Worm (Caenorhabditis elegans): Measurements from ENCODE around the gene srlf-35.

- TF ChIP-seq nhr-90 (tag; optimal IDR thresholded peaks at IDR 0.05; ENCODE audit: poor library complexity) (no peak), blmp-1 (tag; optimal IDR thresholded peaks at IDR 0.05) (no peak), tlp-1 (tag; optimal IDR thresholded peaks at IDR 0.05) (no peak), mep-1 (tag; optimal IDR thresholded peaks at IDR 0.05) (no peak), aha-1 (tag; optimal IDR thresholded peaks at IDR 0.05) (no peak), nhr-11 (tag; optimal IDR thresholded peaks at IDR 0.05) (no peak), ama-1 (optimal IDR thresholded peaks at IDR 0.05) (no peak), aly-2 (tag; optimal IDR thresholded peaks at IDR 0.05) (no peak), lsy-2 (tag; optimal IDR thresholded peaks at IDR 0.05) (no peak), irx-1 (tag; optimal IDR thresholded peaks at IDR 0.05) (no peak)
Observed at ce11 chrV:539040-539510, 35.2 kb downstream of the srlf-35 start, which contains the start of gene nhr-155.

Measured in whole organism, L1 larva.